Worm (Caenorhabditis elegans): ENCODE data around the gene srh-199.

Gene srh-199

DNA sequence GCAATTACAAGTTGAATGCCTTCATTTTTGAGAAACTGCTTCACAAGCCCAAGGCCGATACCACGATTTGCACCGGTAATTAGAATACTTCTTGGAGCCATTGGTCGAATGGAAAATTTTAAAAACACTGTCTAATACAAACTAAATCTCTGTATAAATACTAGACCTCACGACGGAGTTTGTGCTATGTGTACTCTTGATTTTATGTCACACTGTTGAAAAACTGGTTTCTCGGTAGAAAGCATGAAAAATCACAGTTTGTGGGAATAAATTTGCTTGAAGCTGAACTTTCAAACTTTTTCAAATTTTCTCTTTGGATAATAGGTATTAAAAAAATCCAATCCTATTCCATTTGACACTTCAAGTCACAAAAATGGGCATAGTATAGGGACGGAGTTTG, 4.2 kb upstream of the srh-199 start, which contains the start of gene ZK697.14:
Gene ZK697.14, minus strand, starts transcription at position 101 of the 400 bp plus-strand sequence.
- TF ChIP-seq blmp-1 (tag; optimal IDR thresholded peaks at IDR 0.05) (no peak), nhr-2 (tag; optimal IDR thresholded peaks at IDR 0.05) (no peak), ztf-11 (tag; optimal IDR thresholded peaks at IDR 0.05) (no peak), ces-1 (GFP tag; optimal IDR thresholded peaks at IDR 0.05) (no peak), M03D4.4 (tag; optimal IDR thresholded peaks at IDR 0.05) (no peak), unc-120 (tag; optimal IDR thresholded peaks at IDR 0.05; ENCODE audit: poor library complexity, severe bottlenecking) (no peak), flh-1 (GFP tag; optimal IDR thresholded peaks at IDR 0.05) (no peak), elt-1 (tag; optimal IDR thresholded peaks at IDR 0.05; ENCODE audit: borderline replicate concordance, insufficient read depth) (no peak), nhr-28 (tag; optimal IDR thresholded peaks at IDR 0.05) (no peak), mab-5 (tag; optimal IDR thresholded peaks at IDR 0.05) (no peak)

DNA sequence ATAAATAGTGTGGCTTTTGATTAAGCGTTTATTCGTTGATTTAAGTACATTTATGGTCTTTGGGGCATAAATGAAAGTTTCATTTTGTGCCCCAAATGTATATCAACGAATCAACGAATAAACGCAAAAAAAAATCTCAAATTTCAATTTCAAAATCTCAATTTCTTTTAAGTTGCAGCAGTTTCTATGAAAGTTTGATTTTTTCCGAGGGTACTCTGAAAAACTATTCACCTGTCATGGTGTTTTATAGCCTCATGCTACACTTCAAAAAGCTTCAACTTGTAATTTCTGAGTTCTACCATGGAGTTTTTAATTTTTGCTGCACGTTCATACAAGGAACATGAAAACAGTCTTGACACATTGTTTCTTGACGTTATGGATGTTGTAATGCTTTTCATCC, 1.1 kb upstream of the srh-199 start, which contains the start of gene ZK697.1:
Gene ZK697.1, plus strand, starts transcription at position 301 of the 400 bp plus-strand sequence.
- TF ChIP-seq blmp-1 (tag; optimal IDR thresholded peaks at IDR 0.05) (no peak), unc-62 (GFP tag; optimal IDR thresholded peaks at IDR 0.05) (no peak), ceh-39 (tag; optimal IDR thresholded peaks at IDR 0.05) (no peak)

DNA sequence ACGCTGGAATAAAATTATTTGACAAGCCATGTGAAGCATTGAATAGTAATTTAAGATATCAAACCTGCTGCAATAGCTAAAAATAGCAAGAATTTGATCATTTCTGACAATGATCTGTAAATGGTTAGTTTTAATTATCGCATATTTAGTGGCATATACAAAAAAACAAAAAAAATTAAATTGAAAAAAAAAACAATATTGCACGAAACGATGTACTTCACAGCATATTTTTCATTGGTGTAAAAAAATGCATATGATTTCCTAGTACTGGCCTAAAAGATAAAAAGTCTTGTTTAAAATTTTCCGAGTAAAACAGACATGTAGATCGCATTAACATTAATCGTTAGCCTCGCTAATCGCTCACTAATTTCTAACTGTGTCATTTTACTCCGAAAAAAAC, 2.3 kb downstream of the srh-199 start, which contains the start of gene ZK697.8:
Gene ZK697.8, minus strand, starts transcription at position 101 of the 400 bp plus-strand sequence.
- TF ChIP-seq ceh-39 (tag; optimal IDR thresholded peaks at IDR 0.05) (no peak), mep-1 (tag; optimal IDR thresholded peaks at IDR 0.05) (no peak), elt-1 (tag; optimal IDR thresholded peaks at IDR 0.05; ENCODE audit: borderline replicate concordance, insufficient read depth) (no peak), unc-39 (tag; optimal IDR thresholded peaks at IDR 0.05) (no peak), cnd-1 (tag; optimal IDR thresholded peaks at IDR 0.05) (no peak), elt-3 (tag; optimal IDR thresholded peaks at IDR 0.05) (no peak), unc-120 (tag; optimal IDR thresholded peaks at IDR 0.05; ENCODE audit: poor library complexity, severe bottlenecking) (no peak), flh-1 (GFP tag; optimal IDR thresholded peaks at IDR 0.05) (no peak), nhr-28 (tag; optimal IDR thresholded peaks at IDR 0.05) (no peak)

DNA sequence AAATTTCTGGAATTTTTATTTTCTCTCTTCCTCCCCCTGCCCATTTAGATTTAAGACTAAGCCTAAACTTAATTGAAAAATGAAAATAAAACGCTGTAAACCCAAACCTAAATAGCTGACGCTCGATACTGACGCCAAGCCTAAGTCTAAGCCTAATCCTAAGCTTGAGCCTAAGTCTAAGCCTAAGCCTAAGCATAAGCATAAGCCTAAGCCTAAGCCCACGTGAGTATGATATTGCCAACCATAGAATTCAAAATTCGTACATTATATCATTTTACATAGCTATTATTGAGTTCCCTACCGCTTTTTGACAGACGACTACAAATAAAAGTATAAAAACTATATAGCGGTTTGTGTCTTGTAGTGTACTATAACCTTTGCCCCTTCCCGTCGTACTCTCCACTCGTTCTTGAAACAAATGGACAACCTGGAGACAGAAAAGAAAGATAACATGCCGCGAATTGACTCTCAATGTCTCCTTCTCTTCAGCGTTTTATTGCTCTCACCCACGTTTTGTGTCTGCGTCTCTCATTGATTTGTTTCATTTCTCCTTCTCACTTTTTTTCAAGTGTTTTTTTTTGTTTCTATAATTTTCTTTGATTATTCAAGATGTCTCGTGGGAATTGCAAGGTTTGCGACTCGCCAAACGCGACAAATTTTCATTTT, 8.0 kb downstream of the srh-199 start, which contains the start of gene nhr-256:
Gene nhr-256, plus strand, starts transcription at position 567 of the 666 bp plus-strand sequence.
- TF ChIP-seq mls-2 (tag; optimal IDR thresholded peaks at IDR 0.05), result no peak
- TF ChIP-seq ceh-83 (GFP tag; optimal IDR thresholded peaks at IDR 0.05), result no peak
- TF ChIP-seq lin-13 (tag; optimal IDR thresholded peaks at IDR 0.05), result no peak
- no peak for TF ChIP-seq cnd-1 (tag; optimal IDR thresholded peaks at IDR 0.05)
- TF ChIP-seq mep-1 (tag; optimal IDR thresholded peaks at IDR 0.05), result peak; percentile 19
- no peak for TF ChIP-seq nhr-2 (tag; optimal IDR thresholded peaks at IDR 0.05)
- no peak for TF ChIP-seq hlh-1 (tag; optimal IDR thresholded peaks at IDR 0.05)
- no peak for TF ChIP-seq blmp-1 (tag; optimal IDR thresholded peaks at IDR 0.05)
- peak; percentile 71 for TF ChIP-seq nhr-237 (tag; optimal IDR thresholded peaks at IDR 0.05)
- no peak for TF ChIP-seq nhr-76 (tag; optimal IDR thresholded peaks at IDR 0.05)
- no peak for TF ChIP-seq unc-120 (tag; optimal IDR thresholded peaks at IDR 0.05; ENCODE audit: poor library complexity, severe bottlenecking)
- peak; percentile 65 for TF ChIP-seq ham-2 (GFP tag; optimal IDR thresholded peaks at IDR 0.05)
- peak; percentile 48 for TF ChIP-seq elt-3 (tag; optimal IDR thresholded peaks at IDR 0.05)
- TF ChIP-seq nhr-28 (tag; optimal IDR thresholded peaks at IDR 0.05), result peak; percentile 74
- peak; percentile 55 for TF ChIP-seq ces-1 (GFP tag; optimal IDR thresholded peaks at IDR 0.05)
- TF ChIP-seq flh-1 (GFP tag; optimal IDR thresholded peaks at IDR 0.05), result no peak
- no peak for TF ChIP-seq ceh-39 (tag; optimal IDR thresholded peaks at IDR 0.05)
- TF ChIP-seq tbx-8 (GFP tag; optimal IDR thresholded peaks at IDR 0.05), result no peak
- TF ChIP-seq pha-4 (tag; optimal IDR thresholded peaks at IDR 0.05), result peak; percentile 68
- TF ChIP-seq lin-32 (GFP tag; optimal IDR thresholded peaks at IDR 0.05), result no peak
- peak; percentile 52 for TF ChIP-seq unc-62 (GFP tag; optimal IDR thresholded peaks at IDR 0.05)
- TF ChIP-seq unc-39 (tag; optimal IDR thresholded peaks at IDR 0.05), result no peak
- TF ChIP-seq zip-8 (tag; optimal IDR thresholded peaks at IDR 0.05), result no peak
- TF ChIP-seq nhr-12 (tag; optimal IDR thresholded peaks at IDR 0.05), result peak; percentile 78

DNA sequence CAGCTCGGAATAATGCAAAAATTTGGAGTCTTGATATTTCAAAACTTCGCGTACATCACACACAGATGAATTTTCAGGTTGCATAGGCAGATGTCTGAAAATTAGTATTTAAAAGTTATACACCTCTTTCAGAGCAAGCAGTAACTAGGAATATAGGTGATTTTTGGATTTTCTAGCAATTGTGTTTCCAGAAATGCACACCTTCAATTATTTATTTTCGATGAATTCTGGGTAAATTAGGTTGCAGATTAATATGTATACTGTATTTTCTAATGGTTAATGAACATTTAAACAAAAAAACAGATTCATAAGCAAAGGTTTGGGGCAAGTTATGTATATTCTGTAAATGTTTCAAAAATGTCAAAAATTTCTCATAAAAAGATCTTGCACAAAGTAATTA, 10.3 kb downstream of the srh-199 start, which contains the start of gene srab-25:
Gene srab-25, minus strand, starts transcription at position 101 of the 400 bp plus-strand sequence.
- TF ChIP-seq pha-4 (tag; optimal IDR thresholded peaks at IDR 0.05) (no peak), snpc-4 (tag; optimal IDR thresholded peaks at IDR 0.05) (no peak), ceh-39 (tag; optimal IDR thresholded peaks at IDR 0.05) (no peak)

Measured in whole organism, mixed stage, embryonic.